Worm (Caenorhabditis elegans) whole organism, L1 larva: ENCODE results near the gene T25E4.1.

ENCODE experiments used
- C04F5.9 ChIP-seq: sonication (generic microtip); optimal IDR thresholded peaks from 2 replicates; lab custom pipeline; 2016; ENCODE audit warnings: missing genetic modification characterization, missing compliant biosample characterization
- C16A3.4 ChIP-seq: fragments of 150-350 bp; optimal IDR thresholded peaks from 2 replicates; lab custom pipeline; 2014; ENCODE audit warnings: missing biosample characterization, missing genetic modification characterization
- C34B4.2 ChIP-seq: sonication (generic microtip); optimal IDR thresholded peaks from 2 replicates; lab custom pipeline; 2017; ENCODE audit warnings: mild to moderate bottlenecking, missing genetic modification characterization, missing compliant biosample characterization
- F16B12.6 ChIP-seq: fragments of 150-350 bp; optimal IDR thresholded peaks from 2 replicates; lab custom pipeline; 2014; ENCODE audit warnings: missing biosample characterization, missing genetic modification characterization
- Y116A8C.19 ChIP-seq: sonication (generic microtip); optimal IDR thresholded peaks from 2 replicates; lab custom pipeline; 2016; ENCODE audit warnings: missing compliant biosample characterization, missing genetic modification characterization, borderline replicate concordance
- aha-1 ChIP-seq: fragments of 150-350 bp; optimal IDR thresholded peaks from 2 replicates; lab custom pipeline; 2014; ENCODE audit warnings: missing biosample characterization, missing genetic modification characterization
- ama-1 ChIP-seq: fragments of 150-350 bp; optimal IDR thresholded peaks from 2 replicates; lab custom pipeline; 2014
- blmp-1 ChIP-seq: fragments of 150-350 bp; optimal IDR thresholded peaks from 2 replicates; lab custom pipeline; 2014; ENCODE audit warnings: missing biosample characterization, missing genetic modification characterization
- ceh-63 ChIP-seq: fragments of 200-800 bp; sonication (Bioruptor generic); optimal IDR thresholded peaks from 2 replicates; lab custom pipeline; 2018; ENCODE audit warnings: mild to moderate bottlenecking, missing genetic modification characterization, missing compliant biosample characterization
- ceh-8 ChIP-seq: fragments of 200-800 bp; sonication (Bioruptor generic); optimal IDR thresholded peaks from 2 replicates; lab custom pipeline; 2018; ENCODE audit warnings: mild to moderate bottlenecking, missing genetic modification characterization, moderate library complexity, missing compliant biosample characterization
- ceh-82 ChIP-seq, 3 experiments: fragments of 150-350 bp in 1 of 3; sonication (generic microtip) in 2 of 3; optimal IDR thresholded peaks; 2 replicates each; lab custom pipeline; 2014 to 2017; ENCODE audit warnings: missing biosample characterization in 3 of 3, missing genetic modification characterization in 3 of 3
- ces-1 ChIP-seq: fragments of 150-350 bp; optimal IDR thresholded peaks from 2 replicates; lab custom pipeline; 2014; ENCODE audit warnings: missing biosample characterization, missing genetic modification reagents, missing genetic modification characterization
- dpl-1 ChIP-seq, 3 experiments: fragments of 150-350 bp in 2 of 3; sonication (generic microtip) in 1 of 3; optimal IDR thresholded peaks; 2 replicates each; lab custom pipeline; 2014 to 2017; ENCODE audit warnings: missing biosample characterization in 3 of 3, missing genetic modification characterization in 3 of 3, missing genetic modification reagents in 3 of 3
- dsc-1 ChIP-seq: sonication (generic microtip); optimal IDR thresholded peaks from 2 replicates; lab custom pipeline; 2016; ENCODE audit warnings: mild to moderate bottlenecking, missing genetic modification characterization, missing compliant biosample characterization
- egl-27 ChIP-seq, 2 experiments: fragments of 150-350 bp in 1 of 2; sonication (generic microtip); optimal IDR thresholded peaks; 3 replicates each; lab custom pipeline; 2017 to 2018; ENCODE audit warnings: missing biosample characterization in 2 of 2, missing genetic modification characterization in 2 of 2, missing genetic modification reagents in 2 of 2
- elt-2 ChIP-seq: sonication (generic microtip); optimal IDR thresholded peaks from 2 replicates; lab custom pipeline; 2016; ENCODE audit warnings: missing genetic modification characterization, mild to moderate bottlenecking, inconsistent platforms, missing compliant biosample characterization, missing genetic modification reagents
- elt-3 ChIP-seq, 6 experiments: fragments of 150-350 bp in 1 of 6; sonication (generic microtip); optimal IDR thresholded peaks; 2 replicates each; lab custom pipeline; 2017 to 2018; ENCODE audit warnings: missing biosample characterization in 6 of 6, missing genetic modification characterization in 6 of 6, inconsistent platforms in 1 of 6
- ets-5 ChIP-seq: fragments of 200-800 bp; sonication (Bioruptor generic); IDR thresholded peaks from 2 replicates; pipeline ENCODE4 v1.3.6; 2022; ENCODE audit warnings: missing genetic modification characterization, missing compliant biosample characterization
- fkh-4 ChIP-seq: sonication (generic microtip); optimal IDR thresholded peaks from 2 replicates; lab custom pipeline; 2016; ENCODE audit warnings: missing compliant biosample characterization, missing genetic modification characterization, borderline replicate concordance
- fos-1 ChIP-seq: fragments of 150-350 bp; optimal IDR thresholded peaks from 2 replicates; lab custom pipeline; 2014; ENCODE audit warnings: missing biosample characterization, missing genetic modification characterization
- isw-1 ChIP-seq: fragments of 200-800 bp; sonication (Bioruptor generic); IDR thresholded peaks from 2 replicates; pipeline ENCODE4 v1.3.6; 2022; ENCODE audit warnings: missing genetic modification characterization, missing compliant biosample characterization
- lin-15B ChIP-seq: fragments of 150-350 bp; sonication (generic microtip); optimal IDR thresholded peaks from 3 replicates; lab custom pipeline; 2014; ENCODE audit warnings: missing biosample characterization, missing genetic modification characterization
- lin-35 ChIP-seq, 2 experiments: fragments of 150-350 bp; optimal IDR thresholded peaks; 2 replicates each; lab custom pipeline; 2014; ENCODE audit warnings: missing biosample characterization in 2 of 2, missing genetic modification characterization in 2 of 2, missing genetic modification reagents in 2 of 2
- lsy-2 ChIP-seq, 2 experiments: fragments of 150-350 bp; optimal IDR thresholded peaks; 2 replicates each; lab custom pipeline; 2014; ENCODE audit warnings: missing biosample characterization in 2 of 2, missing genetic modification characterization in 2 of 2
- mef-2 ChIP-seq: fragments of 150-350 bp; optimal IDR thresholded peaks from 2 replicates; lab custom pipeline; 2014; ENCODE audit warnings: missing biosample characterization, missing genetic modification characterization
- mep-1 ChIP-seq: fragments of 150-350 bp; optimal IDR thresholded peaks from 2 replicates; lab custom pipeline; 2014; ENCODE audit warnings: missing biosample characterization, missing genetic modification characterization
- nhr-11 ChIP-seq: fragments of 150-350 bp; optimal IDR thresholded peaks from 2 replicates; lab custom pipeline; 2014; ENCODE audit warnings: missing biosample characterization, missing genetic modification characterization
- nhr-12 ChIP-seq: sonication (generic microtip); optimal IDR thresholded peaks from 2 replicates; lab custom pipeline; 2017; ENCODE audit warnings: missing biosample characterization, missing genetic modification characterization
- nhr-19 ChIP-seq: fragments of 200-800 bp; sonication (Bioruptor generic); conservative IDR thresholded peaks from 2 replicates; pipeline ENCODE4 v1.3.6; 2022; ENCODE audit warnings: missing genetic modification characterization, missing compliant biosample characterization
- nhr-20 ChIP-seq: sonication (generic microtip); optimal IDR thresholded peaks from 2 replicates; lab custom pipeline; 2016; ENCODE audit warnings: mild to moderate bottlenecking, missing genetic modification characterization, missing compliant biosample characterization
- nhr-237 ChIP-seq: fragments of 150-350 bp; optimal IDR thresholded peaks from 2 replicates; lab custom pipeline; 2014; ENCODE audit warnings: missing biosample characterization, missing genetic modification characterization
- nhr-47 ChIP-seq: sonication (generic microtip); optimal IDR thresholded peaks from 2 replicates; lab custom pipeline; 2016; ENCODE audit warnings: mild to moderate bottlenecking, missing genetic modification characterization, moderate library complexity, missing compliant biosample characterization
- nhr-76 ChIP-seq: sonication (generic microtip); optimal IDR thresholded peaks from 2 replicates; lab custom pipeline; 2017; ENCODE audit warnings: missing biosample characterization, missing genetic modification characterization
- nhr-77 ChIP-seq: fragments of 150-350 bp; optimal IDR thresholded peaks from 2 replicates; lab custom pipeline; 2014; ENCODE audit warnings: missing biosample characterization, missing genetic modification characterization
- nhr-84 ChIP-seq: sonication (generic microtip); optimal IDR thresholded peaks from 2 replicates; lab custom pipeline; 2017; ENCODE audit warnings: missing biosample characterization, missing genetic modification characterization
- nhr-85 ChIP-seq: sonication (generic microtip); peaks from one replicate; lab custom pipeline; 2016; ENCODE audit warnings: missing genetic modification characterization, inconsistent platforms, missing compliant biosample characterization
- nhr-90 ChIP-seq: sonication (generic microtip); optimal IDR thresholded peaks from 2 replicates; lab custom pipeline; 2016; ENCODE audit warnings: mild to moderate bottlenecking, missing genetic modification characterization, missing compliant biosample characterization; ENCODE audit not compliant: poor library complexity
- pax-3 ChIP-seq: fragments of 200-800 bp; sonication (Bioruptor generic); optimal IDR thresholded peaks from 2 replicates; lab custom pipeline; 2018; ENCODE audit warnings: mild to moderate bottlenecking, missing genetic modification characterization, moderate library complexity, missing compliant biosample characterization
- pqm-1 ChIP-seq: sonication (generic microtip); optimal IDR thresholded peaks from 3 replicates; lab custom pipeline; 2017; ENCODE audit warnings: missing biosample characterization, missing genetic modification characterization
- snpc-4 ChIP-seq: fragments of 150-350 bp; optimal IDR thresholded peaks from 2 replicates; lab custom pipeline; 2014; ENCODE audit warnings: missing biosample characterization, missing genetic modification characterization
- sptf-1 ChIP-seq: fragments of 150-350 bp; optimal IDR thresholded peaks from 2 replicates; lab custom pipeline; 2014; ENCODE audit warnings: missing biosample characterization, missing genetic modification characterization
- sup-37 ChIP-seq: fragments of 200-800 bp; sonication (Bioruptor generic); optimal IDR thresholded peaks from 2 replicates; lab custom pipeline; 2018; ENCODE audit warnings: mild to moderate bottlenecking, missing genetic modification characterization, missing compliant biosample characterization
- unc-62 ChIP-seq: fragments of 150-350 bp; optimal IDR thresholded peaks from 2 replicates; lab custom pipeline; 2014; ENCODE audit warnings: missing biosample characterization, missing genetic modification reagents, missing genetic modification characterization
- vab-15 ChIP-seq: sonication (generic microtip); optimal IDR thresholded peaks from 2 replicates; lab custom pipeline; 2017; ENCODE audit warnings: missing genotype, mild to moderate bottlenecking, missing genetic modification characterization, missing compliant biosample characterization
- ztf-11 ChIP-seq, 2 experiments: sonication (generic microtip); optimal IDR thresholded peaks; 2 replicates each; lab custom pipeline; 2016 to 2017; ENCODE audit warnings: missing genetic modification characterization in 2 of 2, missing biosample characterization in 1 of 2, missing compliant biosample characterization in 1 of 2
- ztf-4 ChIP-seq: fragments of 150-350 bp; optimal IDR thresholded peaks from 2 replicates; lab custom pipeline; 2014; ENCODE audit warnings: missing biosample characterization, missing genetic modification characterization

The T25E4.1 gene

DNA sequence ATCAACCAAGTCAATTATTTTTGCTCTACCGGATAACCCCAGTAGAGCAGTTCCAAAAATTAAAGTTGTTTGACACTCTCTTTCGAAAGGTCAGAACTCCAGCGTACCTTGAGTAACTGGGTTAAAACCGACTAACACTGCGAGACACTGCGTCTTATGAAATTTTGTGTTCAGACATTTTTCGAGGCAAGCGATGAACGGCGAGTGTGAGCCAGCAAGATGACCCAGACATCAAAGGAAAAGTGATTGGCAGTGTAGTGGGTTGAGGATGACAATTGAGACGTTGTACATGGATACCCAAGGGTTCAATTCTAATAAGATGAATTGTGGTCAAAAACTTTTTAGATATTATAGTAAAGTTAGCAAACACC, 34.0 kb upstream of the T25E4.1 start (continued):
- TF ChIP-seq dpl-1 (GFP tag; optimal IDR thresholded peaks at IDR 0.05; lab: Kevin White, UChicago) (peak; percentile 11 to 47 (median 25)), C34B4.2 (tag; lab: Kevin White, UChicago) (no peak), sup-37 (GFP tag; lab: Kevin White, UChicago) (no peak), ama-1 (peak; percentile 97), nhr-20 (tag; lab: Kevin White, UChicago) (peak; percentile 77), ztf-4 (tag; lab: Kevin White, UChicago) (peak; percentile 37), ces-1 (no peak), sptf-1 (tag; lab: Kevin White, UChicago) (no peak), lin-35 (GFP tag; optimal IDR thresholded peaks at IDR 0.05; lab: Kevin White, UChicago) (peak; percentile 15 to 59), pax-3 (tag; lab: Kevin White, UChicago) (no peak), lin-15B (no peak), lsy-2 (tag; optimal IDR thresholded peaks at IDR 0.05; lab: Kevin White, UChicago) (peak; percentile 50 to 72), fos-1 (tag; lab: Kevin White, UChicago) (no peak), ceh-82 (tag; optimal IDR thresholded peaks at IDR 0.05; lab: Kevin White, UChicago) (peak in 1 of 3 experiments; percentile 29), egl-27 (tag; optimal IDR thresholded peaks at IDR 0.05; lab: Kevin White, UChicago) (no peak), isw-1 (GFP tag; lab: Robert Waterston, UW) (no peak), nhr-84 (tag; lab: Kevin White, UChicago) (peak; percentile 40), nhr-12 (tag; lab: Kevin White, UChicago) (no peak), ets-5 (no peak), nhr-85 (tag; lab: Kevin White, UChicago) (peak; percentile 66), nhr-77 (tag; lab: Kevin White, UChicago) (peak; percentile 78), fkh-4 (tag; lab: Kevin White, UChicago) (no peak), snpc-4 (tag; lab: Kevin White, UChicago) (peak; percentile 98), nhr-76 (tag; lab: Kevin White, UChicago) (peak; percentile 9), C04F5.9 (tag; lab: Kevin White, UChicago) (peak; percentile 57), Y116A8C.19 (tag; lab: Kevin White, UChicago) (no peak), nhr-19 (GFP tag; lab: Robert Waterston, UW) (peak; percentile 82), vab-15 (no peak), dsc-1 (tag; lab: Kevin White, UChicago) (peak; percentile 5), pqm-1 (tag; lab: Kevin White, UChicago) (no peak), unc-62 (GFP tag; lab: Kevin White, UChicago) (no peak), nhr-47 (tag; lab: Kevin White, UChicago) (peak; percentile 53), elt-2 (tag; lab: Kevin White, UChicago) (peak; percentile 77), mef-2 (tag; lab: Kevin White, UChicago) (no peak), elt-3 (tag; optimal IDR thresholded peaks at IDR 0.05; lab: Kevin White, UChicago) (no peak), ceh-63 (no peak), blmp-1 (tag; lab: Kevin White, UChicago) (no peak), C16A3.4 (tag; lab: Kevin White, UChicago) (peak; percentile 63), nhr-90 (tag; lab: Kevin White, UChicago) (peak; percentile 69), nhr-237 (tag; lab: Kevin White, UChicago) (no peak)

DNA sequence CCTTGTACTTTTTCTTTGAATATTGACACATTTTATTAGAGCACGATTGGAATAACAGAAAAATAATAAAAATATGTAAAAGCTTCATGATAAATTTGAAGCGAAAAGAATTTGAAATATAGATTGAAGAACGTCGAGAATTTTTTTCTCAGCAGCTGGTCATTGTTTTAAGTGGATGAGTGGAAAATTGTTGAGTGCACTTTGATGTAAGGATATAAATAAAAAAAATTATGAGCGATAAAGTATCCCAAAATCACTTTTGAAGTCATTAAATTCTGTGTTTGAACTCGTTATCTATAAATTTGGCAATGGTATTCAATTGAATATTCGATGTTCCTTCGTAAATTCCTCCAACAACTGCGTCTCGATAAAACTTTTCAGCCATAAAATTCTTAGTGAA, 33.4 kb upstream of the T25E4.1 start, which contains the start of gene ins-13:
Gene ins-13 (minus strand): TSS at position 101 of the 400 bp plus-strand sequence.
- TF ChIP-seq blmp-1 (tag; lab: Kevin White, UChicago), result no peak
- TF ChIP-seq aha-1 (tag; lab: Kevin White, UChicago), result no peak
- TF ChIP-seq ztf-11 (tag; optimal IDR thresholded peaks at IDR 0.05; lab: Kevin White, UChicago), result no peak
- no peak for TF ChIP-seq ceh-8 (GFP tag; lab: Kevin White, UChicago)
- no peak for TF ChIP-seq mep-1
- TF ChIP-seq nhr-11 (tag; lab: Kevin White, UChicago), result no peak
- no peak for TF ChIP-seq F16B12.6 (tag; lab: Kevin White, UChicago)
- TF ChIP-seq, all 84 proteins: peak for 0
